Worm (Caenorhabditis elegans): ENCODE data around the gene T25F10.4.

- no peak for TF ChIP-seq skn-1 (tag; optimal IDR thresholded peaks at IDR 0.05)
- no peak for TF ChIP-seq lsy-2 (tag; optimal IDR thresholded peaks at IDR 0.05)
- no peak for TF ChIP-seq ztf-11 (tag; optimal IDR thresholded peaks at IDR 0.05)
- TF ChIP-seq egl-27 (tag; optimal IDR thresholded peaks at IDR 0.05) = no peak
- no peak for TF ChIP-seq ceh-16 (tag; optimal IDR thresholded peaks at IDR 0.05)
- TF ChIP-seq zag-1 (tag; optimal IDR thresholded peaks at IDR 0.05) = no peak
- TF ChIP-seq blmp-1 (tag; optimal IDR thresholded peaks at IDR 0.05; ENCODE audit: insufficient read depth) = no peak
- TF ChIP-seq ZK546.5 (tag; optimal IDR thresholded peaks at IDR 0.05) = no peak
- no peak for TF ChIP-seq nhr-11 (tag; optimal IDR thresholded peaks at IDR 0.05)
Observed at ce11 chrV:6782260-6782659, 20.0 kb upstream of the T25F10.4 start.

Data from whole organism, L2 larva.